Worm (Caenorhabditis elegans) whole organism, early embryonic: ENCODE measurements around the gene egas-4.

Experiments used
- B0310.2 ChIP-seq: sonication (generic microtip); optimal IDR thresholded peaks from 2 replicates; lab custom pipeline; 2016; ENCODE audit warnings: mild to moderate bottlenecking, missing genetic modification characterization, missing compliant biosample characterization
- F13C5.2 ChIP-seq: sonication (generic microtip); optimal IDR thresholded peaks from 2 replicates; lab custom pipeline; 2017; ENCODE audit warnings: mild to moderate bottlenecking, missing genetic modification characterization, inconsistent platforms, missing compliant biosample characterization
- aly-1 ChIP-seq: sonication (generic microtip); optimal IDR thresholded peaks from 2 replicates; lab custom pipeline; 2016; ENCODE audit warnings: missing genetic modification characterization, missing compliant biosample characterization
- ama-1 ChIP-seq: fragments of 150-350 bp; optimal IDR thresholded peaks from 2 replicates; lab custom pipeline; 2014
- ceh-13 ChIP-seq: fragments of 200-800 bp; sonication (Bioruptor generic); optimal IDR thresholded peaks from 2 replicates; lab custom pipeline; 2018; ENCODE audit warnings: mild to moderate bottlenecking, missing genetic modification characterization, missing compliant biosample characterization
- ceh-36 ChIP-seq: sonication (generic microtip); optimal IDR thresholded peaks from 2 replicates; lab custom pipeline; 2016; ENCODE audit warnings: missing genetic modification characterization, inconsistent platforms, missing compliant biosample characterization
- ets-7 ChIP-seq: sonication (generic microtip); optimal IDR thresholded peaks from 2 replicates; lab custom pipeline; 2016; ENCODE audit warnings: missing genotype, missing genetic modification characterization, missing compliant biosample characterization
- flt-1 ChIP-seq: fragments of 200-800 bp; sonication (Bioruptor generic); IDR thresholded peaks from 2 replicates; pipeline ENCODE4 v1.3.6; 2022; ENCODE audit warnings: missing genetic modification characterization, missing compliant biosample characterization
- hmbx-1 ChIP-seq: sonication (generic microtip); optimal IDR thresholded peaks from 2 replicates; lab custom pipeline; 2016; ENCODE audit warnings: mild to moderate bottlenecking, missing genetic modification characterization, missing compliant biosample characterization
- hmg-4 ChIP-seq: fragments of 200-800 bp; sonication (Bioruptor generic); optimal IDR thresholded peaks from 2 replicates; lab custom pipeline; 2018; ENCODE audit warnings: mild to moderate bottlenecking, missing genetic modification characterization, missing compliant biosample characterization
- hnd-1 ChIP-seq: sonication (generic microtip); optimal IDR thresholded peaks from 2 replicates; lab custom pipeline; 2016; ENCODE audit warnings: missing genetic modification characterization, missing compliant biosample characterization
- pes-1 ChIP-seq: fragments of 200-800 bp; sonication (Bioruptor generic); IDR thresholded peaks from 2 replicates; pipeline ENCODE4 v1.3.6; 2022; ENCODE audit warnings: missing genetic modification reagents, missing genetic modification characterization, missing compliant biosample characterization
- scrt-1 ChIP-seq: fragments of 200-800 bp; sonication (Bioruptor generic); IDR thresholded peaks from 2 replicates; pipeline ENCODE4 v1.3.6; 2022; ENCODE audit warnings: missing genetic modification characterization, missing compliant biosample characterization
- sea-1 ChIP-seq: fragments of 200-800 bp; sonication (Bioruptor generic); conservative IDR thresholded peaks from 2 replicates; pipeline ENCODE4 v1.3.6; 2022; ENCODE audit warnings: missing genetic modification characterization, missing compliant biosample characterization
- tbx-11 ChIP-seq: fragments of 200-800 bp; sonication (Bioruptor generic); IDR thresholded peaks from 2 replicates; pipeline ENCODE4 v1.3.6; 2022; ENCODE audit warnings: missing genetic modification characterization, missing compliant biosample characterization
- tbx-37 ChIP-seq: fragments of 200-800 bp; sonication (Bioruptor generic); conservative IDR thresholded peaks from 2 replicates; pipeline ENCODE4 v1.3.6; 2022; ENCODE audit warnings: missing genetic modification reagents, missing genetic modification characterization, missing compliant biosample characterization
- tra-4 ChIP-seq: sonication (generic microtip); optimal IDR thresholded peaks from 2 replicates; lab custom pipeline; 2017; ENCODE audit warnings: missing genetic modification characterization, missing compliant biosample characterization

Gene egas-4

DNA sequence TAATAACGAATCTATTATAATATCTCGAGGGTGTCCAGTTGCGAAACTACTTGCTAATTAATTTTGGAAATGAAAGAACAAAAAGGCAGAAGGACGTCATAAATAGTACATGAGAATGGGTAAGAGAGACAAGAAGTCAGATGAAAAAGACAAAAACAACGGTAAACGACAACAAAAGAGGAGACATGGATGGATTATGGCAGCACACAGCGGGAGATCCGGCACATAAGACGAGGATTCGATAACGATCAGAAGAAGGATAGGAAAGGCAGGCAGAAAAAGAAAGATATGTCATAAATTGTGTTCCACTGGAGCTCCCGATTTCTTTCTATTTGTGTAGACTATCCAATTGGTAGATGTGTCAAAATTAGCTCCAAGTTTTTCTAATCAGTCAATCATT lies 23.9 kb upstream of the egas-4 start:
- TF ChIP-seq hmbx-1 (tag; lab: Kevin White, UChicago), result no peak
- TF ChIP-seq hnd-1 (tag; lab: Kevin White, UChicago), result no peak
- TF ChIP-seq flt-1 (GFP tag; lab: Robert Waterston, UW), result no peak
- TF ChIP-seq scrt-1, result no peak

- TF ChIP-seq pes-1 (GFP tag; lab: Robert Waterston, UW) (no peak), ama-1 (lab: Kevin White, UChicago) (no peak), hmg-4 (no peak), tbx-37 (GFP tag; lab: Robert Waterston, UW) (no peak), flt-1 (GFP tag; lab: Robert Waterston, UW) (no peak), tbx-11 (GFP tag; lab: Robert Waterston, UW) (no peak), scrt-1 (no peak), aly-1 (no peak), ceh-36 (tag; lab: Kevin White, UChicago) (no peak)
These were observed 23.2 kb upstream of the egas-4 start for ce11 chrIV:7520841-7521240.

ce11 chrIV:7520258-7520657 lies 22.6 kb upstream of the egas-4 start:
- TF ChIP-seq hnd-1 (tag; lab: Kevin White, UChicago) (no peak), sea-1 (GFP tag; lab: Robert Waterston, UW) (no peak), tbx-11 (GFP tag; lab: Robert Waterston, UW) (no peak), tbx-37 (GFP tag; lab: Robert Waterston, UW) (no peak), ceh-36 (tag; lab: Kevin White, UChicago) (no peak), ets-7 (no peak), scrt-1 (no peak), flt-1 (GFP tag; lab: Robert Waterston, UW) (no peak), pes-1 (GFP tag; lab: Robert Waterston, UW) (no peak), F13C5.2 (tag; lab: Kevin White, UChicago) (no peak), ceh-13 (GFP tag; lab: Kevin White, UChicago) (no peak), hmg-4 (no peak)

- TF ChIP-seq flt-1 (GFP tag; lab: Robert Waterston, UW) (no peak), F13C5.2 (tag; lab: Kevin White, UChicago) (no peak), ama-1 (lab: Kevin White, UChicago) (no peak), ets-7 (no peak), aly-1 (no peak), ceh-13 (GFP tag; lab: Kevin White, UChicago) (no peak), scrt-1 (no peak), hmg-4 (no peak), sea-1 (GFP tag; lab: Robert Waterston, UW) (no peak), hmbx-1 (tag; lab: Kevin White, UChicago) (no peak), pes-1 (GFP tag; lab: Robert Waterston, UW) (no peak), tra-4 (tag; lab: Kevin White, UChicago) (no peak)
These were observed 18.5 kb upstream of the egas-4 start, which contains the start of the genes R05G6.9 and R05G6.3 for ce11 chrIV:7516167-7516566. R05G6.9 (minus strand) TSS chrIV:7516267. R05G6.3 (plus strand) TSS chrIV:7516552.

DNA sequence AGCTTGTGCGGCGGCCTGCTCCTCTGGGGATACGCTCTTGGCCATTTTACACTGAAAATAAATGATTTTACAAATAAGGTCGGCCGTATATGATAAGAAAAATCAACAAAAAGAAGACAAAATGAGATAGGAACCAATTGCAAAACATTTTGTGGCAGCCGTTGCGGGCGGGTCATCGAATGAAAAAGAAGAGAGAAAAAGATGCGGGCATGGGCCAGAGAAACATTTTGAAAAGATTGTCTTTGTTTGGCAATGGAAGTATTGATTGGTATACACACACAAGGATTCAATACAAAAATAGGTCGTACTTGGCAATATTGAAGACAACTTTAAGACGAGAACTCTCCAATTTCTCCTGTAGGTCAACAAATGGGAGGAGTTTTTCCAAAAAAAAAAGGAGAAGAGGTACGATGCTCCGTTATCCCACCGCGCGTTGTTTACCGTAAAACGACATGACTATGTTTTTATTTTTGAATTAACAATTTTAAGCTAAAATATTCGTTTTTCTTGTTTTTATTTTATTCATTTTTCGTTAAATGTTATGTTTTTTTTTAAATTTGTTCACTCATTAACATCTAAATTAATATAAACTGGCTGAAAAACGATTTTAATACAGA lies 15.1 kb upstream of the egas-4 start, which contains the start of the genes plc-4 and R05G6.4:
Gene plc-4 (minus strand): TSS at position 51 of the 617 bp plus-strand sequence.
Gene R05G6.4 (plus strand): TSS at position 617 of the 617 bp plus-strand sequence.
- TF ChIP-seq ets-7 (no peak), tra-4 (tag; lab: Kevin White, UChicago) (no peak), F13C5.2 (tag; lab: Kevin White, UChicago) (no peak), flt-1 (GFP tag; lab: Robert Waterston, UW) (no peak), pes-1 (GFP tag; lab: Robert Waterston, UW) (no peak), ama-1 (lab: Kevin White, UChicago) (no peak), ceh-13 (GFP tag; lab: Kevin White, UChicago) (no peak), ceh-36 (tag; lab: Kevin White, UChicago) (no peak), hnd-1 (tag; lab: Kevin White, UChicago) (no peak), hmg-4 (no peak), tbx-37 (GFP tag; lab: Robert Waterston, UW) (no peak), scrt-1 (no peak), hmbx-1 (tag; lab: Kevin White, UChicago) (no peak), B0310.2 (tag; lab: Kevin White, UChicago) (no peak), sea-1 (GFP tag; lab: Robert Waterston, UW) (no peak), tbx-11 (GFP tag; lab: Robert Waterston, UW) (no peak)

DNA sequence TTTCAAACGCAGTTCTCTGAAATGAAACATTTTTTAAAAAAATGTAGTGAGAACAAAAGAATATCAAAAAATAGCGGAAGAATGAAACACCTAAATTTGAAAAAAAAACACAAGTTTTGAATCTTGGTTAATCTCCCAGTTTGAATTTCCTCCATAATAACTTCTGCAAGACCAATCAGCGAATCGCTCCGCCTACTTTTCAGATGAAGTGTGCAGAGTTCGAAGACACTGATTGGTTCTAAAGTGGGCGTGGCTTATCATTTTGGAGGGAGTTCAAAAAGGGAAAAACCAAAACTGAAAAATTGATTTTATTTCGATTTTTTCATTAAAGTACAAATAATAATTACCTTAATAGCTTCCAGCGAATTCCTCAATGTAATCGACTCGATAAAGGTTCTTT lies 13.2 kb upstream of the egas-4 start:
- TF ChIP-seq sea-1 (GFP tag; lab: Robert Waterston, UW), result no peak
- no peak for TF ChIP-seq scrt-1
- no peak for TF ChIP-seq pes-1 (GFP tag; lab: Robert Waterston, UW)
- TF ChIP-seq tbx-37 (GFP tag; lab: Robert Waterston, UW), result no peak

DNA sequence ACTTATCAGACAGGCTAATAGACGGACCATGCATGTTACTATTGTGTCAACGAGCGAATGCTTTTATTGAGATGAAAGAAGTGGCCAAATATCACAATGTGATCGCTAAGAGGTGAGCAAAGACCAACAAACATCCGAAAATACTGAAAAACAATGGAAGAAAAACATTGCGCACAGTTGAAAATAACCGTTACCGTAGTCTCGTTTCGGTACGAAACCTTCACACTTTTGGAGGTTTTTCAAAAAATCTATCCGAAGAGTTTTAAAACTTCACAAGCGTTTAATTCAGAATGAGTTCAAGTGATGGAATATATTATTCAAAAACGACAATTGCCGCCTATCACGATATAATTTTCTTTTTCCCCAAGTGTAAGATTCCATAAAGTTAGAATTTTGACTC lies 11.2 kb upstream of the egas-4 start:
- TF ChIP-seq aly-1 (no peak), sea-1 (GFP tag; lab: Robert Waterston, UW) (no peak), tra-4 (tag; lab: Kevin White, UChicago) (no peak), hnd-1 (tag; lab: Kevin White, UChicago) (no peak), B0310.2 (tag; lab: Kevin White, UChicago) (no peak)
